Worm (Caenorhabditis elegans): ENCODE measurements around the gene flp-6.

Gene flp-6

DNA sequence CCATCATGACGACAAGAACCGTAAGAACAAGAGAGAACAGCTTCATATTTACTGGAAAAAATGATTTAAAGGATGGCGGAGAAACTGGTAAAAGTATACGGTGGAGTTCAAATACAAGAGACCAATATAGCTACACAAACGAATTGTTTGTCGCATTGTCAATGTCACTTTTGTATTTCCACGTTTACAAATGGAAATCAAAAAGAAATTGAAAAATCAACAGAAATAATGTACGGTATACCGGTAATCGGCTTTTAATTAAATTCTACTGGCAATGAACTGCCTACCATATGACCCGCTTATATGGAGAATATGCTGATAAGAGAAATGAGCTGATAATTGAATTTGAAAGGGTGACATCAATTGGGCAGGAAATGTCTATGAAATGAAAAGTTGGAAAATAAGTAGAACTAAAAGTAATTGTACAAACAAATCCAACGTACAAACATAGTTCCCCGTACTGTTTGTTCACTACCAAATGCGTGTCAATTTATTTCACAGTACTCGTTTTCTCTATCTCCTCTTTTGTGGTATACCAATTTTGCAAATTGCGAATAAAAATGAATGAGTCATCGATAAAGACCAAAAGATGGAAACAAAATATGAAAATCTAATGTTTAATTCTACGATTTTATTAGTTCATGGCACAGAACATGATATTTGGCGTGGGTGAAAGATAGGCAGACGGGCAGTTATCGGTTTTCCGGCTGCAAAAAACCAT, 19.8 kb downstream of the flp-6 start, which contains the start of gene K06A4.7:
Gene K06A4.7, minus strand, starts transcription at position 51 of the 721 bp plus-strand sequence.
- peak; percentile 76 for TF ChIP-seq hlh-11 (tag; optimal IDR thresholded peaks at IDR 0.05)
- TF ChIP-seq daf-16 (GFP tag; optimal IDR thresholded peaks at IDR 0.05), result no peak
- TF ChIP-seq daf-16 (tag; optimal IDR thresholded peaks at IDR 0.05), result peak; percentile 64
- no peak for TF ChIP-seq ceh-20 (GFP tag; IDR thresholded peaks at IDR 0.05)
- peak in 1 of 2 experiments; percentile 1 for TF ChIP-seq hif-1 (tag; optimal IDR thresholded peaks at IDR 0.05)
- no peak for TF ChIP-seq F26F4.8 (GFP tag; conservative IDR thresholded peaks at IDR 0.05)
- TF ChIP-seq mdl-1 (tag; optimal IDR thresholded peaks at IDR 0.05), result peak in 1 of 2 experiments; percentile 33
- peak; percentile 21 for TF ChIP-seq dve-1 (tag; optimal IDR thresholded peaks at IDR 0.05; ENCODE audit: insufficient read depth)
- no peak for TF ChIP-seq hlh-30 (tag; optimal IDR thresholded peaks at IDR 0.05; ENCODE audit: insufficient read depth)
- TF ChIP-seq nhr-41 (GFP tag; IDR thresholded peaks at IDR 0.05), result no peak
- no peak for TF ChIP-seq ctbp-1 (GFP tag; IDR thresholded peaks at IDR 0.05)
- TF ChIP-seq nhr-77 (tag; optimal IDR thresholded peaks at IDR 0.05), result no peak
- peak; percentile 48 for TF ChIP-seq nhr-28 (tag; optimal IDR thresholded peaks at IDR 0.05)
- TF ChIP-seq nhr-111 (GFP tag; optimal IDR thresholded peaks at IDR 0.05), result no peak
- peak; percentile 51 for TF ChIP-seq dmd-6 (GFP tag; IDR thresholded peaks at IDR 0.05)
- TF ChIP-seq lin-1 (GFP tag; IDR thresholded peaks at IDR 0.05), result 0 out of 2 replicates have a peak, but pooled peaks have one; percentile 17
- peak; percentile 55 for TF ChIP-seq aha-1 (tag)

DNA sequence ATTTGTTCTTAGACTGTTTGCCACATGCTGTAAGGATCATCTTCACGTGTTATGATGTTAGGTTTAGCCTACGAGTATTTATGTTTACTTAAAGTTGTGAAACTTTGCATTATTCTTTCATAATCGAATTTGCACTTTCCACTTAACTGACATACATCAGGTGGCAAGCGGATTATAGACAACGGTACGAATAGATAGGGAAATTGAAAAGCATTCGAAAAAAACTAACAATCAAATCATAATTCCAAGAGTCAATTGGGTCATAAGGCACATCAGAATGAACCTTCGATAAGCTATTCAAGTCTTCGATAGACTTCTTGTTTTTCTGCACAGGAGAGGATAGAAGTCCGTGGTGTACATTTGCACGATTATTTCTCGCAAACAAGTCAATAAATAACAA, 20.7 kb downstream of the flp-6 start:
- peak; percentile 26 for TF ChIP-seq nhr-28 (tag; optimal IDR thresholded peaks at IDR 0.05)
- no peak for TF ChIP-seq ceh-44 (GFP tag; IDR thresholded peaks at IDR 0.05)
- peak; percentile 35 for TF ChIP-seq hlh-11 (tag; optimal IDR thresholded peaks at IDR 0.05)
- TF ChIP-seq nhr-48 (tag; optimal IDR thresholded peaks at IDR 0.05), result no peak
- no peak for TF ChIP-seq ZK546.5 (tag; optimal IDR thresholded peaks at IDR 0.05)
- TF ChIP-seq hmg-1.1 (GFP tag; IDR thresholded peaks at IDR 0.05), result no peak
- TF ChIP-seq nhr-237 (tag; optimal IDR thresholded peaks at IDR 0.05), result no peak
- TF ChIP-seq Y75B8A.6 (GFP tag; IDR thresholded peaks at IDR 0.05), result no peak
- no peak for TF ChIP-seq spr-1 (tag; optimal IDR thresholded peaks at IDR 0.05)
- TF ChIP-seq tag-97 (GFP tag; IDR thresholded peaks at IDR 0.05), result no peak
- TF ChIP-seq mep-1 (tag; optimal IDR thresholded peaks at IDR 0.05), result no peak
- no peak for TF ChIP-seq daf-16 (GFP tag; optimal IDR thresholded peaks at IDR 0.05)
- TF ChIP-seq daf-16 (tag; optimal IDR thresholded peaks at IDR 0.05), result peak; percentile 26
- no peak for TF ChIP-seq ama-1 (optimal IDR thresholded peaks at IDR 0.05)
- TF ChIP-seq dmd-6 (GFP tag; IDR thresholded peaks at IDR 0.05), result peak; percentile 68
- no peak for TF ChIP-seq zfp-3 (GFP tag; conservative IDR thresholded peaks at IDR 0.05)
- no peak for TF ChIP-seq daf-8 (GFP tag; IDR thresholded peaks at IDR 0.05)
- no peak for TF ChIP-seq nhr-102 (tag; optimal IDR thresholded peaks at IDR 0.05)
- no peak for TF ChIP-seq dpl-1 (GFP tag; optimal IDR thresholded peaks at IDR 0.05)
- TF ChIP-seq ctbp-1 (GFP tag; IDR thresholded peaks at IDR 0.05), result no peak
- no peak for TF ChIP-seq ceh-32 (tag; optimal IDR thresholded peaks at IDR 0.05; ENCODE audit: poor library complexity)
- TF ChIP-seq pqm-1 (tag; optimal IDR thresholded peaks at IDR 0.05), result peak; percentile 19
- no peak for TF ChIP-seq cey-2 (tag; optimal IDR thresholded peaks at IDR 0.05; ENCODE audit: borderline replicate concordance, insufficient read depth)
- TF ChIP-seq saeg-2 (GFP tag; IDR thresholded peaks at IDR 0.05), result no peak
- TF ChIP-seq lim-7 (GFP tag; IDR thresholded peaks at IDR 0.05), result no peak
- no peak for TF ChIP-seq mdl-1 (tag; optimal IDR thresholded peaks at IDR 0.05)
- TF ChIP-seq ceh-20 (GFP tag; IDR thresholded peaks at IDR 0.05), result no peak
- no peak for TF ChIP-seq lin-1 (GFP tag; IDR thresholded peaks at IDR 0.05)
- no peak for TF ChIP-seq lin-38 (GFP tag; IDR thresholded peaks at IDR 0.05)
- no peak for TF ChIP-seq lin-39 (tag; optimal IDR thresholded peaks at IDR 0.05)
- no peak for TF ChIP-seq hif-1 (tag; optimal IDR thresholded peaks at IDR 0.05)
- no peak for TF ChIP-seq madf-5 (GFP tag; IDR thresholded peaks at IDR 0.05)
- no peak for TF ChIP-seq T26A8.4 (GFP tag; IDR thresholded peaks at IDR 0.05)
- TF ChIP-seq ztf-11 (tag; optimal IDR thresholded peaks at IDR 0.05), result no peak
- no peak for TF ChIP-seq nhr-10 (tag; optimal IDR thresholded peaks at IDR 0.05)
- TF ChIP-seq dve-1 (tag; optimal IDR thresholded peaks at IDR 0.05; ENCODE audit: insufficient read depth), result peak; percentile 56
- TF ChIP-seq D1046.2 (GFP tag; IDR thresholded peaks at IDR 0.05), result no peak
- TF ChIP-seq F10B5.3 (tag; optimal IDR thresholded peaks at IDR 0.05), result no peak
- TF ChIP-seq tra-1 (GFP tag; IDR thresholded peaks at IDR 0.05), result no peak
- TF ChIP-seq unc-62 (GFP tag; optimal IDR thresholded peaks at IDR 0.05 in 1 of 2), result no peak
- no peak for TF ChIP-seq unc-62 (tag; optimal IDR thresholded peaks at IDR 0.05)
